Fruit fly (Drosophila melanogaster): Measurements from ENCODE around the gene Wnk.
A peak's percentile ranks its signal among the peaks of the same experiment; 100 is the strongest.

Gene Wnk

DNA sequence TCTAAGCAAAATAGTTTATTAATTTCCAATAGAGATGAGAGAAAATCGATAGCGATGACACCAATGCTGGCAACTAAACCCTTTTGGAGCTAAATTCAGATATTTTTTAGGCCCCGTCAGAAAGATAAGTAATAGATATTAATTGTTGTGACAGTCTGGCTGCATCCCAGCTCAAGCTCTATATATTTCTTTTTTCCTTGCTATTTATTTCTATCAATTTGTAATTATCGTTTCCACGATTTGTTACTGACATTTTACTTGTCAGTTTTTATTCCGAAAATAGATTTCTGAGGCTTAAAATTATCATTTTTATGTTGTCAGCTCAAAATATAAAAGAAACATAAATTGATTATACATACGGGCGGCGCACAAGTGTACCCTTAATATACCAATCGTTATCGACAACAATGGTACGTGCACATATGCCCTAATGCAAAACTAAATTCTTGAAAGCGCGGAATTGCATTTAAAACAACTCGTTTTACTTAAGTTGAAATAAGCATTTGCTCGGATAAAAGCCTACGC is 14.2 kb upstream of the Wnk start, which contains the start of the genes CRIF and SMC5 (continued):
- TF ChIP-seq CG8765 (GFP tag; IDR thresholded peaks at IDR 0.05), result no peak
- peak; percentile 34 for TF ChIP-seq CG4854 (GFP tag; optimal IDR thresholded peaks at IDR 0.05)
- no peak for TF ChIP-seq Sox102F (GFP tag; optimal IDR thresholded peaks at IDR 0.05)
- no peak for TF ChIP-seq CG1792 (GFP tag; optimal IDR thresholded peaks at IDR 0.05)
- no peak for TF ChIP-seq ro (GFP tag; IDR thresholded peaks at IDR 0.05)
- TF ChIP-seq CG7987 (GFP tag; optimal IDR thresholded peaks at IDR 0.05), result no peak
- TF ChIP-seq psq (GFP tag; optimal IDR thresholded peaks at IDR 0.05), result no peak
- no peak for TF ChIP-seq Doc2 (GFP tag; IDR thresholded peaks at IDR 0.05)
- no peak for TF ChIP-seq danr (GFP tag; IDR thresholded peaks at IDR 0.05)
- TF ChIP-seq CG7556 (GFP tag; optimal IDR thresholded peaks at IDR 0.05), result no peak
- peak; percentile 78 for TF ChIP-seq HLH54F (GFP tag; optimal IDR thresholded peaks at IDR 0.05)
- TF ChIP-seq NK7.1 (GFP tag; optimal IDR thresholded peaks at IDR 0.05), result peak; percentile 52
- TF ChIP-seq CG30403 (GFP tag; optimal IDR thresholded peaks at IDR 0.05), result peak; percentile 89
- TF ChIP-seq z (GFP tag; IDR thresholded peaks at IDR 0.05), result no peak
- TF ChIP-seq lab (GFP tag; optimal IDR thresholded peaks at IDR 0.05), result no peak
- peak; percentile 56 for TF ChIP-seq Oli (tag; optimal IDR thresholded peaks at IDR 0.05)
- TF ChIP-seq ap (GFP tag; IDR thresholded peaks at IDR 0.05), result no peak; the same call in 1 of the 2 replicates
- TF ChIP-seq knrl (GFP tag; IDR thresholded peaks at IDR 0.05; ENCODE audit: partially characterized antibody), result peak; percentile 42; the same call in 1 of the 3 replicates
- peak; percentile 12 for TF ChIP-seq CG30431 (GFP tag; optimal IDR thresholded peaks at IDR 0.05)
- TF ChIP-seq vnd (GFP tag; IDR thresholded peaks at IDR 0.05; ENCODE audit: partially characterized antibody), result no peak
- no peak for TF ChIP-seq nom (GFP tag; optimal IDR thresholded peaks at IDR 0.05)
- no peak for TF ChIP-seq Hr39 (optimal IDR thresholded peaks at IDR 0.05)
- peak; percentile 32 for TF ChIP-seq CG16863 (GFP tag; optimal IDR thresholded peaks at IDR 0.05)
- no peak; the same call in none of the 2 replicates for TF ChIP-seq onecut (GFP tag; IDR thresholded peaks at IDR 0.05)
- no peak for TF ChIP-seq CrebB (tag; optimal IDR thresholded peaks at IDR 0.05)
- peak; percentile 62 for TF ChIP-seq CG10979 (tag; optimal IDR thresholded peaks at IDR 0.05)
- peak; percentile 27; the same call in 1 of the 3 replicates for TF ChIP-seq CG11560 (tag; IDR thresholded peaks at IDR 0.05)
- TF ChIP-seq otp (GFP tag; IDR thresholded peaks at IDR 0.05), result no peak
- TF ChIP-seq CG4424 (GFP tag; optimal IDR thresholded peaks at IDR 0.05), result peak; percentile 68
- TF ChIP-seq CG4328 (GFP tag; optimal IDR thresholded peaks at IDR 0.05), result peak; percentile 56
- TF ChIP-seq CG10209 (GFP tag; optimal IDR thresholded peaks at IDR 0.05), result peak; percentile 52
- no peak for TF ChIP-seq fru (optimal IDR thresholded peaks at IDR 0.05)
- TF ChIP-seq Ravus (GFP tag; IDR thresholded peaks at IDR 0.05), result no peak; the same call in 1 of the 2 replicates
- no peak for TF ChIP-seq Nf-YA (GFP tag; IDR thresholded peaks at IDR 0.05)
- TF ChIP-seq cad (GFP tag; optimal IDR thresholded peaks at IDR 0.05), result no peak
- TF ChIP-seq CG17328 (GFP tag; IDR thresholded peaks at IDR 0.05), result peak; percentile 37; the same call in 1 of the 2 replicates
- TF ChIP-seq sima (GFP tag; optimal IDR thresholded peaks at IDR 0.05), result peak; percentile 26
- TF ChIP-seq CG8359 (GFP tag; optimal IDR thresholded peaks at IDR 0.05; ENCODE audit: borderline replicate concordance), result no peak
- no peak for TF ChIP-seq tna (GFP tag; IDR thresholded peaks at IDR 0.05; ENCODE audit: partially characterized antibody)
- TF ChIP-seq ato (GFP tag; IDR thresholded peaks at IDR 0.05; ENCODE audit: partially characterized antibody), result no peak
- peak; percentile 69 for TF ChIP-seq CG9609 (GFP tag; optimal IDR thresholded peaks at IDR 0.05)
- peak; percentile 30 for TF ChIP-seq pnt (GFP tag; optimal IDR thresholded peaks at IDR 0.05)
- TF ChIP-seq CG7357 (GFP tag; IDR thresholded peaks at IDR 0.05), result peak; percentile 62; the same call in 2 of the 3 replicates
- no peak for TF ChIP-seq odd (GFP tag; optimal IDR thresholded peaks at IDR 0.05)
- TF ChIP-seq gsb (GFP tag; IDR thresholded peaks at IDR 0.05), result no peak
- no peak for TF ChIP-seq nau (GFP tag; optimal IDR thresholded peaks at IDR 0.05)
- no peak for TF ChIP-seq Mrtf (GFP tag; IDR thresholded peaks at IDR 0.05)
- peak; percentile 94 for TF ChIP-seq row (GFP tag; IDR thresholded peaks at IDR 0.05)
- peak; percentile 44 for TF ChIP-seq Dad (GFP tag; optimal IDR thresholded peaks at IDR 0.05)
- TF ChIP-seq CG3407 (GFP tag; optimal IDR thresholded peaks at IDR 0.05), result no peak
- TF ChIP-seq Six4 (GFP tag; optimal IDR thresholded peaks at IDR 0.05), result peak; percentile 51
